Fruit fly (Drosophila melanogaster) Kc167 (cell line): Measurements from ENCODE around the gene CG42324.

Experiments used
- Myc ChIP-seq: fragments of >200 bp; optimal IDR thresholded peaks from 2 replicates; lab custom pipeline; 2017; ENCODE audit warnings: missing external identifiers
- Sin3A ChIP-seq: fragments of >200 bp; optimal IDR thresholded peaks from 2 replicates; lab custom pipeline; 2018; ENCODE audit warnings: missing external identifiers
- h ChIP-seq: fragments of >200 bp; optimal IDR thresholded peaks from 3 replicates; lab custom pipeline; 2018; ENCODE audit warnings: missing external identifiers
- insv ChIP-seq: fragments of >200 bp; optimal IDR thresholded peaks from 3 replicates; lab custom pipeline; 2018; ENCODE audit warnings: missing external identifiers
- psq ChIP-seq: fragments of >200 bp; optimal IDR thresholded peaks from 2 replicates; lab custom pipeline; 2017; ENCODE audit warnings: missing external identifiers
- ttk ChIP-seq: sonication (Bioruptor generic); optimal IDR thresholded peaks from 2 replicates; lab custom pipeline; 2017; ENCODE audit warnings: missing external identifiers

dm6 chr3L:3551008-3551407 lies 78.8 kb downstream of the CG42324 start:
- TF ChIP-seq psq (no peak), Sin3A (no peak), Myc (no peak), h (no peak), ttk (no peak), insv (lab: Kevin White, UChicago) (no peak)
